Fruit fly (Drosophila melanogaster): ENCODE measurements around the gene Naa30A.

The Naa30A gene

DNA sequence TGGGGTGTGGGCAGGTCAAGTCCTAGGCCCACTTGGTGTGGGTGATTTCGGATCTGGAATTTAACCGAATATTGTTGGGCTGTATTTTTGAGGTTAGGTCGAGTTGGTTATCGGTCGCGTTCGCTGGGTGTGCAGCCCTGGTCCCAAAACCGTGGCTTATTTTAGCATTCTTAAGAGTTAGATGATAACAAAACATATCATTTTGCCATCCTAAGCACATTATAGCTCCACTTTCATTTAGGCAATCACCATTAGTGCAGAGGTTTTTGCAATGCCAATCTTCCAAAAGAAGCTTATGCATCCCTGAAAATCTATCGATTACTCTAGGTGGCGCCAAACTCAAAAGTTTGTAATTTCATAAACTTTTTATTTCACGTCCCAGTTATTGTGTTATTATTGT is 7.3 kb downstream of the Naa30A start, which contains the start of gene MTPAP (continued):
- no peak for TF ChIP-seq CG4404 (GFP tag; IDR thresholded peaks at IDR 0.05)
- TF ChIP-seq E2f2 (GFP tag; IDR thresholded peaks at IDR 0.05): peak; percentile 93
- TF ChIP-seq CG17359 (tag; optimal IDR thresholded peaks at IDR 0.05): no peak
- TF ChIP-seq CG34224 (GFP tag; IDR thresholded peaks at IDR 0.05; ENCODE audit: partially characterized antibody): peak; percentile 65; the same call in 2 of the 3 replicates
- TF ChIP-seq zfh2 (GFP tag; optimal IDR thresholded peaks at IDR 0.05): peak; percentile 24
- TF ChIP-seq CG7357 (GFP tag; IDR thresholded peaks at IDR 0.05): no peak
- TF ChIP-seq jumu (GFP tag; optimal IDR thresholded peaks at IDR 0.05): peak; percentile 30
- TF ChIP-seq H2.0 (GFP tag; IDR thresholded peaks at IDR 0.05): no peak
- TF ChIP-seq CG5180 (GFP tag; optimal IDR thresholded peaks at IDR 0.05): no peak
- peak; percentile 10 for TF ChIP-seq dmrt11E (tag; optimal IDR thresholded peaks at IDR 0.05)
- TF ChIP-seq CG10462 (GFP tag; optimal IDR thresholded peaks at IDR 0.05): no peak
- TF ChIP-seq CG10267 (tag; optimal IDR thresholded peaks at IDR 0.05): peak; percentile 27
- no peak for TF ChIP-seq chn (GFP tag; optimal IDR thresholded peaks at IDR 0.05)
- TF ChIP-seq CG3995 (GFP tag; optimal IDR thresholded peaks at IDR 0.05): no peak
- TF ChIP-seq sens-2 (GFP tag; IDR thresholded peaks at IDR 0.05): no peak
- peak; percentile 1 for TF ChIP-seq Ets97D (GFP tag; optimal IDR thresholded peaks at IDR 0.05)
- TF ChIP-seq B-H2 (GFP tag; optimal IDR thresholded peaks at IDR 0.05): no peak
- no peak for TF ChIP-seq Jarid2 (GFP tag; optimal IDR thresholded peaks at IDR 0.05)
- TF ChIP-seq Pdp1 (GFP tag; optimal IDR thresholded peaks at IDR 0.05): peak in 1 of 2 experiments; percentile 0
- TF ChIP-seq gem (tag; optimal IDR thresholded peaks at IDR 0.05): no peak
- TF ChIP-seq CG9876 (GFP tag; optimal IDR thresholded peaks at IDR 0.05): no peak
- no peak for TF ChIP-seq chinmo (GFP tag; IDR thresholded peaks at IDR 0.05; ENCODE audit: partially characterized antibody)
- TF ChIP-seq CG12155 (GFP tag; optimal IDR thresholded peaks at IDR 0.05): no peak
- TF ChIP-seq CG6654 (GFP tag; optimal IDR thresholded peaks at IDR 0.05): no peak
- TF ChIP-seq seq (GFP tag; IDR thresholded peaks at IDR 0.05): no peak
- no peak for TF ChIP-seq HHEX (GFP tag; optimal IDR thresholded peaks at IDR 0.05)
- no peak for TF ChIP-seq Spps (tag; optimal IDR thresholded peaks at IDR 0.05)
- peak; percentile 83 for TF ChIP-seq Sin3A (optimal IDR thresholded peaks at IDR 0.05)
- no peak for TF ChIP-seq CG11085 (GFP tag; IDR thresholded peaks at IDR 0.05)
- TF ChIP-seq CG32767 (GFP tag; IDR thresholded peaks at IDR 0.05): no peak
- no peak for TF ChIP-seq CG7372 (GFP tag; IDR thresholded peaks at IDR 0.05)
- TF ChIP-seq CG2875 (GFP tag; optimal IDR thresholded peaks at IDR 0.05): no peak
- no peak for TF ChIP-seq slp2 (GFP tag; optimal IDR thresholded peaks at IDR 0.05)
- TF ChIP-seq CrebB (tag; optimal IDR thresholded peaks at IDR 0.05): no peak
- TF ChIP-seq tio (GFP tag; optimal IDR thresholded peaks at IDR 0.05): no peak
- no peak for TF ChIP-seq sd (tag; optimal IDR thresholded peaks at IDR 0.05)
- no peak for TF ChIP-seq Awh (GFP tag; IDR thresholded peaks at IDR 0.05)
- TF ChIP-seq MBD-R2 (GFP tag; IDR thresholded peaks at IDR 0.05): peak; percentile 72
- no peak for TF ChIP-seq Sox102F (GFP tag; optimal IDR thresholded peaks at IDR 0.05)
- TF ChIP-seq Nf-YC (tag; optimal IDR thresholded peaks at IDR 0.05): peak; percentile 39
- no peak for TF ChIP-seq CG11247 (GFP tag; IDR thresholded peaks at IDR 0.05)
- no peak for TF ChIP-seq ara (GFP tag; IDR thresholded peaks at IDR 0.05)
- no peak for TF ChIP-seq CG15011 (GFP tag; optimal IDR thresholded peaks at IDR 0.05)
- TF ChIP-seq ato (GFP tag; IDR thresholded peaks at IDR 0.05; ENCODE audit: partially characterized antibody): no peak; the same call in 1 of the 2 replicates
- no peak for TF ChIP-seq sima (GFP tag; optimal IDR thresholded peaks at IDR 0.05)
- no peak for TF ChIP-seq CG3838 (GFP tag; optimal IDR thresholded peaks at IDR 0.05)
- peak; percentile 43 for TF ChIP-seq NC2β (GFP tag; optimal IDR thresholded peaks at IDR 0.05)
- TF ChIP-seq eyg (GFP tag; optimal IDR thresholded peaks at IDR 0.05): no peak
- TF ChIP-seq gsb-n (tag; optimal IDR thresholded peaks at IDR 0.05): no peak
- TF ChIP-seq Lpt (GFP tag; optimal IDR thresholded peaks at IDR 0.05): no peak
- TF ChIP-seq Usf (GFP tag; optimal IDR thresholded peaks at IDR 0.05): no peak
- no peak for TF ChIP-seq CG8924 (tag; optimal IDR thresholded peaks at IDR 0.05)

Measured in whole organism, embryonic.